Worm (Caenorhabditis elegans): ENCODE results near the gene str-144.

DNA sequence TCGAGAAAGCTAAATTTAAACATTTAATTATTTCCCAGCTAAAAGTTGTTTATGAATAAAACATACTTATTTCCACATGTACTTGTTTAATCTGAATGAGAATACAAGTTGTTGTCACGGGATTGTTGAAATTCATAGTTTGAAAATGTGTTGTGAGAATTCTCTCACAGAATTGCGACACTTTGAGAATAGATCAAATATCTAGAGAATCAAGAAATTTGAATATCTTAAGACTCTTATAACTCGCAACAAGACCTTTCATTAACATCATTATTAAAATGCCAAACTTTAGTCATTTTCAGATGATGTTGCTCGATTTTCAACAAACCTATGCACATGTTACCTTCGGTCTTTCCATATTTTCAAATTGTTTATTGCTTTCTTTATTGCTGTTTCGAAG, 31.0 kb upstream of the str-144 start, which contains the start of gene str-90:
- TF ChIP-seq ama-1 (optimal IDR thresholded peaks at IDR 0.05) (no peak), F13C5.2 (tag; optimal IDR thresholded peaks at IDR 0.05) (no peak), ets-7 (tag; optimal IDR thresholded peaks at IDR 0.05) (no peak), ceh-13 (GFP tag; optimal IDR thresholded peaks at IDR 0.05) (no peak), hnd-1 (tag; optimal IDR thresholded peaks at IDR 0.05) (no peak), tra-4 (tag; optimal IDR thresholded peaks at IDR 0.05) (no peak), ceh-36 (tag; optimal IDR thresholded peaks at IDR 0.05) (no peak), sea-1 (GFP tag; conservative IDR thresholded peaks at IDR 0.05) (no peak), aly-1 (tag; optimal IDR thresholded peaks at IDR 0.05) (no peak), B0310.2 (tag; optimal IDR thresholded peaks at IDR 0.05) (no peak), flt-1 (GFP tag; IDR thresholded peaks at IDR 0.05) (no peak), tbx-11 (GFP tag; IDR thresholded peaks at IDR 0.05) (no peak), hmg-4 (GFP tag; optimal IDR thresholded peaks at IDR 0.05) (no peak)

Measured in whole organism, early embryonic.